Fruit fly (Drosophila melanogaster) whole organism, pupa: ENCODE results near the gene CG18662.

ENCODE experiments used
- CG12605 ChIP-seq: fragments of 200-800 bp; sonication (Bioruptor generic); IDR thresholded peaks from 2 replicates; pipeline ENCODE4 v1.3.6; 2022; ENCODE audit warnings: missing biosample characterization, missing genetic modification characterization
- CG15710 ChIP-seq: fragments of 200-800 bp; sonication (Bioruptor generic); optimal IDR thresholded peaks from 2 replicates; lab custom pipeline; 2018; ENCODE audit warnings: missing biosample characterization, mild to moderate bottlenecking, missing genetic modification characterization, moderate library complexity
- CG17806 ChIP-seq: fragments of 200-800 bp; sonication (Bioruptor generic); optimal IDR thresholded peaks from 2 replicates; lab custom pipeline; 2018; ENCODE audit warnings: missing biosample characterization, mild to moderate bottlenecking, missing genetic modification characterization, moderate library complexity
- CG32121 ChIP-seq: fragments of 200-800 bp; sonication (Bioruptor generic); IDR thresholded peaks from 2 replicates; pipeline ENCODE4 v1.3.6; 2022; ENCODE audit warnings: missing biosample characterization, missing genetic modification characterization
- EcR ChIP-seq: fragments of 200-800 bp; sonication (Bioruptor generic); optimal IDR thresholded peaks from 3 replicates; lab custom pipeline; 2019; ENCODE audit warnings: missing biosample characterization, missing genetic modification characterization, mild to moderate bottlenecking, moderate library complexity, missing genetic modification reagents
- Ets98B ChIP-seq: fragments of 200-800 bp; sonication (Bioruptor generic); IDR thresholded peaks from 2 replicates; pipeline ENCODE4 v1.3.6; 2022; ENCODE audit warnings: missing biosample characterization, missing genetic modification characterization

dm6 chr2L:8962254-8962653, 18.2 kb upstream of the CG18662 start, which contains the start of the genes CG9525 and CG32985:
- TF ChIP-seq CG15710 (tag; lab: Kevin White, UChicago) (no peak), CG12605 (GFP tag; lab: Robert Waterston, UW) (no peak), EcR (GFP tag; lab: Kevin White, UChicago) (no peak), CG32121 (GFP tag; lab: Robert Waterston, UW) (no peak), Ets98B (no peak), CG17806 (tag; lab: Kevin White, UChicago) (no peak)
